Worm (Caenorhabditis elegans): ENCODE results near the gene F35B3.3.

DNA sequence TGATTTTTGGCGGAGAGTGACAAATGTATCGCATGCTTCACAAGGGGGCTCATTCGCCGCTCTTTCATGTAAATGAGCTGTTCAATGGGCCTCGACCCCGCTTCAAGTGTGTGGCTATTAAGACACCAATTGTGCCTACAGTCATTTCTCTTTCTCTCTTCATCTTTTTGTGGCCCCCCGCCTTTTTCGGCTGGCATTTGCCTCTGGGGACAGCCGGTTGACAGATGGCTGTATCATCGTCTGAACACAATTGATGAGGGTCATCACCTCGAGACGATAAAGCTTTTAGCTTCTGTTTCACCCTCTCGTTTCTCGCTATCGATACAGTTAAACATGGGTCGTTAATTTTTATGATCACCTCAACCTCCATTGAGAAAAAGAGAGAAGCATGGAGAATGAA lies 24.9 kb upstream of the F35B3.3 start:
- TF ChIP-seq ceh-43 (GFP tag; optimal IDR thresholded peaks at IDR 0.05), result no peak
- TF ChIP-seq unc-62 (GFP tag; optimal IDR thresholded peaks at IDR 0.05), result peak; percentile 34
- no peak for TF ChIP-seq mab-5 (tag; optimal IDR thresholded peaks at IDR 0.05)
- no peak for TF ChIP-seq elt-3 (tag; optimal IDR thresholded peaks at IDR 0.05)
- no peak for TF ChIP-seq M03D4.4 (tag; optimal IDR thresholded peaks at IDR 0.05)
- no peak for TF ChIP-seq sptf-1 (tag; optimal IDR thresholded peaks at IDR 0.05)
- no peak for TF ChIP-seq pha-4 (tag; optimal IDR thresholded peaks at IDR 0.05)
